Worm (Caenorhabditis elegans) whole organism, midembryonic: ENCODE data around the gene Y102E9.3.

Experiments used
- T22C8.4 ChIP-seq: fragments of 200-800 bp; sonication (Bioruptor generic); IDR thresholded peaks from 2 replicates; pipeline ENCODE4 v1.3.6; 2022; ENCODE audit warnings: missing genetic modification characterization, missing compliant biosample characterization
- flt-1 ChIP-seq: fragments of 200-800 bp; sonication (Bioruptor generic); IDR thresholded peaks from 2 replicates; pipeline ENCODE4 v1.3.6; 2022; ENCODE audit warnings: missing genetic modification characterization, missing compliant biosample characterization
- klf-2 ChIP-seq: fragments of 200-800 bp; sonication (Bioruptor generic); conservative IDR thresholded peaks from 2 replicates; pipeline ENCODE4 v1.3.6; 2022; ENCODE audit warnings: missing genetic modification reagents, missing genetic modification characterization, missing compliant biosample characterization
- med-1 ChIP-seq: sonication (generic microtip); optimal IDR thresholded peaks from 2 replicates; lab custom pipeline; 2017; ENCODE audit warnings: missing genetic modification characterization, mild to moderate bottlenecking, missing compliant biosample characterization, antibody characterized with exemption, missing genetic modification reagents; ENCODE audit not compliant: insufficient read depth
- ref-1 ChIP-seq: fragments of 200-800 bp; sonication (Bioruptor generic); conservative IDR thresholded peaks from 2 replicates; pipeline ENCODE4 v1.3.6; 2022; ENCODE audit warnings: missing genetic modification reagents, missing genetic modification characterization, missing compliant biosample characterization
- ztf-23 ChIP-seq: fragments of 200-800 bp; sonication (Bioruptor generic); IDR thresholded peaks from 2 replicates; pipeline ENCODE4 v1.3.6; 2022; ENCODE audit warnings: missing genetic modification reagents, missing genetic modification characterization, missing compliant biosample characterization
- ztf-29 ChIP-seq: fragments of 200-800 bp; sonication (Bioruptor generic); IDR thresholded peaks from 2 replicates; pipeline ENCODE4 v1.3.6; 2022; ENCODE audit warnings: missing genetic modification reagents, missing genetic modification characterization, missing compliant biosample characterization

ce11 chrIII:6736971-6737370 is 2.7 kb upstream of the Y102E9.3 start, which contains the start of gene K07E12.2:
- TF ChIP-seq ref-1 (GFP tag; lab: Robert Waterston, UW) (no peak), flt-1 (no peak), med-1 (GFP tag; lab: Kevin White, UChicago) (no peak), ztf-29 (no peak), klf-2 (GFP tag; lab: Robert Waterston, UW) (no peak), T22C8.4 (no peak), ztf-23 (GFP tag; lab: Robert Waterston, UW) (no peak)
